Worm (Caenorhabditis elegans) whole organism, young adult: ENCODE data around the gene F43C9.1.
A peak's percentile ranks its signal among the peaks of the same experiment; 100 is the strongest.

Experiments used
- B0019.2 ChIP-seq: fragments of 200-800 bp; sonication (Bioruptor generic); conservative IDR thresholded peaks from 2 replicates; pipeline ENCODE4 v1.3.6; 2022; ENCODE audit warnings: missing genetic modification reagents, missing genetic modification characterization, missing compliant biosample characterization
- T26A5.8 ChIP-seq: sonication (generic microtip); optimal IDR thresholded peaks from 2 replicates; lab custom pipeline; 2016; ENCODE audit warnings: missing genetic modification characterization, missing compliant biosample characterization
- Y53G8AR.9 ChIP-seq: fragments of 200-800 bp; sonication (Bioruptor generic); conservative IDR thresholded peaks from 2 replicates; pipeline ENCODE4 v1.3.6; 2022; ENCODE audit warnings: missing genetic modification reagents, missing genetic modification characterization, missing compliant biosample characterization
- Y95B8A.8 ChIP-seq: fragments of 200-800 bp; sonication (Bioruptor generic); IDR thresholded peaks from 2 replicates; pipeline ENCODE4 v1.3.6; 2022; ENCODE audit warnings: missing genetic modification reagents, missing genetic modification characterization, missing compliant biosample characterization
- akir-1 ChIP-seq: fragments of 200-800 bp; sonication (Bioruptor generic); optimal IDR thresholded peaks from 2 replicates; lab custom pipeline; 2018; ENCODE audit warnings: mild to moderate bottlenecking, missing genetic modification characterization, moderate library complexity, missing compliant biosample characterization
- athp-1 ChIP-seq: sonication (generic microtip); optimal IDR thresholded peaks from 2 replicates; lab custom pipeline; 2017; ENCODE audit warnings: mild to moderate bottlenecking, missing genetic modification characterization, missing compliant biosample characterization
- ceh-91 ChIP-seq: fragments of 200-800 bp; sonication (Bioruptor generic); IDR thresholded peaks from 2 replicates; pipeline ENCODE4 v1.3.6; 2022; ENCODE audit warnings: missing genetic modification reagents, missing genetic modification characterization, missing compliant biosample characterization
- chd-7 ChIP-seq: sonication (generic microtip); optimal IDR thresholded peaks from 2 replicates; lab custom pipeline; 2016; ENCODE audit warnings: mild to moderate bottlenecking, missing genetic modification characterization, moderate library complexity, missing compliant biosample characterization
- dpff-1 ChIP-seq: sonication (generic microtip); optimal IDR thresholded peaks from 2 replicates; lab custom pipeline; 2017; ENCODE audit warnings: mild to moderate bottlenecking, missing genetic modification characterization, missing compliant biosample characterization
- egl-44 ChIP-seq: fragments of 200-800 bp; sonication (Bioruptor generic); IDR thresholded peaks from 2 replicates; pipeline ENCODE4 v1.3.6; 2022; ENCODE audit warnings: missing genetic modification reagents, missing genetic modification characterization, missing compliant biosample characterization
- egrh-3 ChIP-seq: fragments of 200-800 bp; sonication (Bioruptor generic); IDR thresholded peaks from 2 replicates; pipeline ENCODE4 v1.3.6; 2022; ENCODE audit warnings: missing genetic modification reagents, missing genetic modification characterization, missing compliant biosample characterization
- ekl-4 ChIP-seq: fragments of 200-800 bp; sonication (Bioruptor generic); IDR thresholded peaks from 2 replicates; pipeline ENCODE4 v1.3.6; 2022; ENCODE audit warnings: missing genetic modification reagents, missing genetic modification characterization, missing compliant biosample characterization
- ets-4 ChIP-seq: fragments of 200-800 bp; sonication (Bioruptor generic); optimal IDR thresholded peaks from 2 replicates; lab custom pipeline; 2018; ENCODE audit warnings: mild to moderate bottlenecking, missing genetic modification characterization, missing compliant biosample characterization
- hlh-12 ChIP-seq: sonication (generic microtip); optimal IDR thresholded peaks from 2 replicates; lab custom pipeline; 2016; ENCODE audit warnings: missing genetic modification characterization, missing compliant biosample characterization
- lin-40 ChIP-seq: sonication (generic microtip); optimal IDR thresholded peaks from 2 replicates; lab custom pipeline; 2016; ENCODE audit warnings: missing genetic modification characterization, mild to moderate bottlenecking, missing compliant biosample characterization, missing genotype, missing genetic modification reagents
- lsy-27 ChIP-seq: sonication (generic microtip); optimal IDR thresholded peaks from 2 replicates; lab custom pipeline; 2017; ENCODE audit warnings: missing genetic modification characterization, mild to moderate bottlenecking, missing compliant biosample characterization, antibody characterized with exemption, missing genotype, borderline replicate concordance; ENCODE audit not compliant: insufficient read depth
- madf-3 ChIP-seq: fragments of 200-800 bp; sonication (Bioruptor generic); IDR thresholded peaks from 2 replicates; pipeline ENCODE4 v1.3.6; 2022; ENCODE audit warnings: missing genetic modification reagents, missing genetic modification characterization, missing compliant biosample characterization
- madf-6 ChIP-seq: fragments of 200-800 bp; sonication (Bioruptor generic); IDR thresholded peaks from 2 replicates; pipeline ENCODE4 v1.3.6; 2022; ENCODE audit warnings: missing genetic modification reagents, missing genetic modification characterization, missing compliant biosample characterization
- madf-8 ChIP-seq: fragments of 200-800 bp; sonication (Bioruptor generic); conservative IDR thresholded peaks from 2 replicates; pipeline ENCODE4 v1.3.6; 2022; ENCODE audit warnings: missing genetic modification reagents, missing genetic modification characterization, missing compliant biosample characterization
- mes-4 ChIP-seq: sonication (generic microtip); optimal IDR thresholded peaks from 2 replicates; lab custom pipeline; 2016; ENCODE audit warnings: missing genotype, missing genetic modification characterization, missing compliant biosample characterization
- nfya-2 ChIP-seq: fragments of 200-800 bp; sonication (Bioruptor generic); IDR thresholded peaks from 2 replicates; pipeline ENCODE4 v1.3.6; 2022; ENCODE audit warnings: missing genetic modification reagents, missing genetic modification characterization, missing compliant biosample characterization
- nhr-179 ChIP-seq: sonication (generic microtip); optimal IDR thresholded peaks from 2 replicates; lab custom pipeline; 2016; ENCODE audit warnings: mild to moderate bottlenecking, missing genetic modification characterization, missing compliant biosample characterization
- nhr-27 ChIP-seq: fragments of 200-800 bp; sonication (Bioruptor generic); optimal IDR thresholded peaks from 2 replicates; lab custom pipeline; 2018; ENCODE audit warnings: mild to moderate bottlenecking, missing genetic modification characterization, moderate library complexity, missing compliant biosample characterization
- nhr-80 ChIP-seq: sonication (generic microtip); optimal IDR thresholded peaks from 2 replicates; lab custom pipeline; 2016; ENCODE audit warnings: missing genetic modification characterization, missing compliant biosample characterization
- pha-4 ChIP-seq: fragments of 150-350 bp; sonication (generic microtip); optimal IDR thresholded peaks from 2 replicates; lab custom pipeline; 2014; ENCODE audit warnings: missing biosample characterization, missing genetic modification reagents, missing genetic modification characterization
- rpc-1 ChIP-seq, 2 experiments: fragments of 150-350 bp in 1 of 2; sonication (generic microtip) in 1 of 2; optimal IDR thresholded peaks; 2 replicates each; lab custom pipeline; 2014 to 2018; ENCODE audit warnings: missing biosample characterization in 1 of 2, missing genetic modification characterization in 1 of 2, missing genetic modification reagents in 1 of 2, missing genotype in 1 of 2
- somi-1 ChIP-seq: fragments of 200-800 bp; sonication (Bioruptor generic); optimal IDR thresholded peaks from 2 replicates; lab custom pipeline; 2018; ENCODE audit warnings: mild to moderate bottlenecking, missing genetic modification characterization, missing compliant biosample characterization
- sptf-2 ChIP-seq: fragments of 200-800 bp; sonication (Bioruptor generic); optimal IDR thresholded peaks from 2 replicates; lab custom pipeline; 2018; ENCODE audit warnings: mild to moderate bottlenecking, missing genetic modification characterization, missing compliant biosample characterization
- tlf-1 ChIP-seq: fragments of 200-800 bp; sonication (Bioruptor generic); optimal IDR thresholded peaks from 2 replicates; lab custom pipeline; 2018; ENCODE audit warnings: mild to moderate bottlenecking, missing genetic modification characterization, missing compliant biosample characterization
- unc-130 ChIP-seq: sonication (generic microtip); optimal IDR thresholded peaks from 2 replicates; lab custom pipeline; 2016; ENCODE audit warnings: missing genetic modification reagents, missing genetic modification characterization, missing compliant biosample characterization
- unc-62 ChIP-seq: fragments of 150-350 bp; optimal IDR thresholded peaks from 2 replicates; lab custom pipeline; 2014; ENCODE audit warnings: missing biosample characterization, missing genetic modification reagents, missing genetic modification characterization
- zim-3 ChIP-seq: sonication (generic microtip); optimal IDR thresholded peaks from 2 replicates; lab custom pipeline; 2017; ENCODE audit warnings: mild to moderate bottlenecking, missing genetic modification characterization, moderate library complexity, missing compliant biosample characterization
- ztf-18 ChIP-seq: sonication (generic microtip); optimal IDR thresholded peaks from 2 replicates; lab custom pipeline; 2016; ENCODE audit warnings: missing genotype, mild to moderate bottlenecking, missing genetic modification characterization, missing compliant biosample characterization
- ztf-25 ChIP-seq: fragments of 200-800 bp; sonication (Bioruptor generic); IDR thresholded peaks from 2 replicates; pipeline ENCODE4 v1.3.6; 2022; ENCODE audit warnings: missing genetic modification reagents, missing genetic modification characterization, missing compliant biosample characterization
- ztf-28 ChIP-seq: fragments of 200-800 bp; sonication (Bioruptor generic); IDR thresholded peaks from 2 replicates; pipeline ENCODE4 v1.3.6; 2022; ENCODE audit warnings: missing genetic modification reagents, missing genetic modification characterization, missing compliant biosample characterization

Gene F43C9.1

DNA sequence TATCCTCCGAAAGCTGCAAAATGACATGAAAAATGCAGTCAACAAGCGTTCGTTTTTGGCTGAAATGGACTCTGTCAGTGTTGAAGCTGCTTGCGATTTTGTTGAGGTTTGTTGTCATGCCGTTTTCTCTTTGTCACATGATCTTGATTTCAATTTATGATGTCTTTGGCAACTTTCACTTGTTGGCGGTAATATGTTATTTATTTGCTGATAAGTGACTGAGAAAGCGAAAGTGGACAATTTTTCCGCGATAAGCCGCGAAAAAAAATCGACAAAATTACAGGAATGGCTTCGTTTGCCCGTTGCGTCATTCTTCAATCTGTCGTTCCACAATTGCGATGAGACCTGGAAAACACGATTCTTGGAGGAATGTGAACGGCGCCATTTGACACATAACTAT, 2.2 kb downstream of the F43C9.1 start:
- no peak for TF ChIP-seq ekl-4 (GFP tag; lab: Robert Waterston, UW)
- TF ChIP-seq lsy-27 (tag; lab: Kevin White, UChicago) = no peak
- TF ChIP-seq sptf-2 (GFP tag; lab: Kevin White, UChicago) = no peak
- no peak for TF ChIP-seq madf-8 (GFP tag; lab: Robert Waterston, UW)
- TF ChIP-seq egrh-3 (GFP tag; lab: Robert Waterston, UW) = no peak
- peak; percentile 51 for TF ChIP-seq tlf-1 (GFP tag; lab: Kevin White, UChicago)
- TF ChIP-seq unc-62 (GFP tag; lab: Kevin White, UChicago) = peak; percentile 37
- peak; percentile 18 for TF ChIP-seq pha-4 (tag; lab: Kevin White, UChicago)
- peak; percentile 53 for TF ChIP-seq ets-4 (GFP tag; lab: Kevin White, UChicago)
- no peak for TF ChIP-seq somi-1 (GFP tag; lab: Kevin White, UChicago)
- TF ChIP-seq lin-40 (tag; lab: Kevin White, UChicago) = peak; percentile 36
- TF ChIP-seq ztf-18 (tag; lab: Kevin White, UChicago) = no peak
- TF ChIP-seq nhr-80 = peak; percentile 90
- TF ChIP-seq ztf-25 (GFP tag; lab: Robert Waterston, UW) = no peak

DNA sequence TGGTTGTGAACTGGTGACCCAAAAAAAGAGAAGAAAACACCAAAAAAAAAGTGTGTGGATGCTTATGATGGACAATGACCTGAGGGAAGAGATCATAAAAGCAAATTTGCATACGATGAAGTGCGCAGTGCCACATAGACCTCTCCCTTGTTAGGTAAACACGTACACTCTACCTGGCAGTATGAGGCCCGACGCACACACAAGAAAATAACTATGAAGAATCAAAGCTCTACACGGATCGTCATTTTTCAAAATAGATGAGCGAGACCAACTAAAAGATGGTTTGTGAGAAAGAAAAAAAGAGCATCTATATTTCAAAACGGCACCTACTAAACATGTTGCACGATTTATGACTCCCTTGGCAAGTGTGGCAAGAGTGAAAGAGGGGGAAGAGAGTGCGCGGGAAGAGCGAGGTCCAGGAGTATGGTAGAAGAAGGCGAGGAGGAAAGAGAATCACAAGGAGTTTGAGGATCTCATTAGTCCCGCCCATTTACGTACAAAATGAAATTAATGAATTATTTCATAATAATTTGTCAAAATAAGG, 7.1 kb downstream of the F43C9.1 start, which contains the start of gene mig-13:
TSS of gene mig-13 (minus strand) at position 51 of the 544 bp plus-strand sequence.
- TF ChIP-seq egl-44 (GFP tag; lab: Robert Waterston, UW) (no peak), nhr-179 (tag; lab: Kevin White, UChicago) (no peak), ztf-28 (GFP tag; lab: Robert Waterston, UW) (no peak), hlh-12 (tag; lab: Kevin White, UChicago) (no peak), madf-8 (GFP tag; lab: Robert Waterston, UW) (no peak), Y95B8A.8 (GFP tag; lab: Robert Waterston, UW) (no peak), lin-40 (tag; lab: Kevin White, UChicago) (no peak), athp-1 (tag; lab: Kevin White, UChicago) (no peak), T26A5.8 (tag; lab: Kevin White, UChicago) (no peak), madf-6 (no peak), ztf-25 (GFP tag; lab: Robert Waterston, UW) (no peak), unc-130 (GFP tag; lab: Kevin White, UChicago) (no peak), Y53G8AR.9 (GFP tag; lab: Robert Waterston, UW) (no peak), nhr-27 (tag; lab: Kevin White, UChicago) (no peak)

DNA sequence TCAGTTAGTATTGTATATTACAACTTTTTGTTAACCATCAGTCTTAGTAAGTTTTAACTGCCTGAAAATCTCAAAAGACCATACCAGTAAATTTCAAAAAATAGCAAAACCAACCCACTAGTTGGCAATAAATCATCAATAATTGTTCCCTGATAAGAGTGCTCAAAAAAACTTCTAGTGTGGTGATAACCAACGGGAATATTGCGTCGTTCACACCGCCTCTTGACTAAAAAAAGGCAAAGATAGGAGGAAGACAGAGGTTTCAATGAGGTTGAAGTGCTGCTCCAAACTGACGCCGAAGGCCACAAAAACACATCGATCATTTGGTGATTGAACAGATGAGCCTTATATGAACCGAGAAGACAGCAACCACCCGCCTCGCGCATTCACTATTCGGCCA, 7.8 kb downstream of the F43C9.1 start:
- TF ChIP-seq madf-3 (GFP tag; lab: Robert Waterston, UW) = no peak
- peak; percentile 52 for TF ChIP-seq nhr-80
- TF ChIP-seq, all 124 proteins: peak for 1

DNA sequence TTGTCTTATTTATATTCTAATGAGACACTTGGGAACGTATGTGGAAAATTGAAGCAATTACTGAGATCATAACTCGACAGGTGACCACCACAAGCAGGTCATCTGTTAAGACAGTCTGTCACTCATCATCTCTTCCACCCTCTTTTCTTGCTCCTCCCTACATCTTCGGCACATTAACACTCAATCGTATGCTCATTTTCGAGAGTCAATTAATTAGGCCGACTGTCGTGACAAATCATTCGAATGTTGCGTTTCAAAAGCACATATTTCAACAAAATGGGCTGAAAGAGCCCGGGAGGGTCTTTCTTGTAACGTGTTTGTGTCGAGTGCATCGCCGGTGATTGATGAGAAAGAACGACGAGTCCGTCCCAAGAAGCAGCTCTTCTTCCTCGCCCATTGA, 9.2 kb downstream of the F43C9.1 start:
- no peak for TF ChIP-seq akir-1 (GFP tag; lab: Kevin White, UChicago)
- TF ChIP-seq rpc-1 (optimal IDR thresholded peaks at IDR 0.05; lab: Kevin White, UChicago) = no peak
- TF ChIP-seq rpc-1 (tag; optimal IDR thresholded peaks at IDR 0.05; lab: Kevin White, UChicago) = no peak
- TF ChIP-seq mes-4 (tag; lab: Kevin White, UChicago) = no peak
- TF ChIP-seq zim-3 = no peak
- no peak for TF ChIP-seq ceh-91 (GFP tag; lab: Robert Waterston, UW)
- no peak for TF ChIP-seq nfya-2 (GFP tag; lab: Robert Waterston, UW)
- no peak for TF ChIP-seq ekl-4 (GFP tag; lab: Robert Waterston, UW)
- no peak for TF ChIP-seq chd-7 (tag; lab: Kevin White, UChicago)
- no peak for TF ChIP-seq dpff-1
- TF ChIP-seq madf-6 = no peak
- no peak for TF ChIP-seq B0019.2
- TF ChIP-seq lsy-27 (tag; lab: Kevin White, UChicago) = no peak
